Fruit fly (Drosophila melanogaster) whole organism, wandering third instar larva: ENCODE results near the gene CG18294.
"Not testable (repeated sequence)": the region's sequence is repeated elsewhere in the genome, so short reads cannot be mapped to it uniquely, and the experiment has no call there.

Experiments used
- Abd-B ChIP-seq: fragments of >200 bp; optimal IDR thresholded peaks from 2 replicates; lab custom pipeline; 2017; ENCODE audit warnings: missing biosample characterization, missing genetic modification characterization
- CG32264 ChIP-seq: fragments of 200-800 bp; sonication (Bioruptor generic); optimal IDR thresholded peaks from 2 replicates; lab custom pipeline; 2016; ENCODE audit warnings: missing biosample characterization, missing genetic modification characterization
- CG9705 ChIP-seq: fragments of 200-800 bp; sonication (Bioruptor generic); optimal IDR thresholded peaks from 2 replicates; lab custom pipeline; 2018; ENCODE audit warnings: missing biosample characterization, mild to moderate bottlenecking, missing genetic modification characterization
- CrebA ChIP-seq: fragments of 200-800 bp; sonication (Bioruptor generic); optimal IDR thresholded peaks from 2 replicates; lab custom pipeline; 2016; ENCODE audit warnings: missing biosample characterization, mild to moderate bottlenecking, missing genetic modification characterization, borderline replicate concordance
- Dif ChIP-seq: fragments of 200-275, 200-300 bp; sonication (Bioruptor generic); optimal IDR thresholded peaks from 2 replicates; lab custom pipeline; 2018; ENCODE audit warnings: missing biosample characterization, missing genetic modification characterization; ENCODE audit not compliant: partially characterized antibody
- GATAd ChIP-seq: sonication (Bioruptor generic); optimal IDR thresholded peaks from 2 replicates; lab custom pipeline; 2016; ENCODE audit warnings: missing biosample characterization, missing genetic modification characterization
- Hnf4 ChIP-seq: fragments of 200-800 bp; sonication (Bioruptor generic); optimal IDR thresholded peaks from 2 replicates; lab custom pipeline; 2016; ENCODE audit warnings: missing biosample characterization, mild to moderate bottlenecking, missing genetic modification characterization
- Hr83 ChIP-seq: fragments of 200-300 bp; sonication (Bioruptor generic); optimal IDR thresholded peaks from 2 replicates; lab custom pipeline; 2016; ENCODE audit warnings: missing biosample characterization, mild to moderate bottlenecking, missing genetic modification characterization, moderate library complexity; ENCODE audit not compliant: poor library complexity, severe bottlenecking
- Jra ChIP-seq: sonication (Bioruptor generic); optimal IDR thresholded peaks from 2 replicates; lab custom pipeline; 2016; ENCODE audit warnings: missing biosample characterization, missing genetic modification characterization
- Mio ChIP-seq: sonication (Bioruptor generic); optimal IDR thresholded peaks from 2 replicates; lab custom pipeline; 2016; ENCODE audit warnings: missing biosample characterization, missing genetic modification characterization
- Myc ChIP-seq: fragments of >200 bp; optimal IDR thresholded peaks from 2 replicates; lab custom pipeline; 2017
- N ChIP-seq: fragments of >200 bp; optimal IDR thresholded peaks from 2 replicates; lab custom pipeline; 2018; ENCODE audit warnings: missing biosample characterization, missing external identifiers, missing genetic modification characterization
- OdsH ChIP-seq: fragments of 200-800 bp; sonication (Bioruptor generic); optimal IDR thresholded peaks from 2 replicates; lab custom pipeline; 2016; ENCODE audit warnings: missing biosample characterization, mild to moderate bottlenecking, missing genetic modification characterization
- Rel ChIP-seq, 2 experiments: fragments of 200-800 bp; sonication (Bioruptor generic) in 1 of 2; optimal IDR thresholded peaks; 2 replicates in 1 of 2; 3 replicates in 1 of 2; lab custom pipeline; 2016 to 2019; ENCODE audit warnings: mild to moderate bottlenecking in 2 of 2, missing biosample characterization in 2 of 2, missing genetic modification characterization in 2 of 2, moderate library complexity in 1 of 2
- Sp1 ChIP-seq: fragments of 200-800 bp; sonication (Bioruptor generic); optimal IDR thresholded peaks from 3 replicates; lab custom pipeline; 2019; ENCODE audit warnings: missing biosample characterization, mild to moderate bottlenecking, missing genetic modification characterization, moderate library complexity
- Vsx2 ChIP-seq: fragments of 200-300, 225-300 bp; sonication (Bioruptor generic); optimal IDR thresholded peaks from 2 replicates; lab custom pipeline; 2018; ENCODE audit warnings: missing biosample characterization, missing genetic modification characterization; ENCODE audit not compliant: partially characterized antibody
- br ChIP-seq: fragments of 200-800 bp; sonication (Bioruptor generic); optimal IDR thresholded peaks from 2 replicates; lab custom pipeline; 2016; ENCODE audit warnings: missing biosample characterization, missing genetic modification characterization
- brk ChIP-seq: fragments of 200-800 bp; sonication (Bioruptor generic); optimal IDR thresholded peaks from 2 replicates; lab custom pipeline; 2016; ENCODE audit warnings: missing biosample characterization, mild to moderate bottlenecking, missing genetic modification characterization
- dmrt93B ChIP-seq: fragments of 200-800 bp; sonication (Bioruptor generic); optimal IDR thresholded peaks from 2 replicates; lab custom pipeline; 2018; ENCODE audit warnings: missing biosample characterization, mild to moderate bottlenecking, missing genetic modification characterization
- dsf ChIP-seq: sonication (Bioruptor generic); optimal IDR thresholded peaks from 2 replicates; lab custom pipeline; 2016; ENCODE audit warnings: missing biosample characterization, missing genetic modification characterization, borderline replicate concordance
- ey ChIP-seq: fragments of 200-800 bp; sonication (Bioruptor generic); optimal IDR thresholded peaks from 2 replicates; lab custom pipeline; 2016; ENCODE audit warnings: missing biosample characterization, missing genetic modification characterization
- fru ChIP-seq: fragments of 200-800 bp; sonication (Bioruptor generic); optimal IDR thresholded peaks from 3 replicates; lab custom pipeline; 2016; ENCODE audit warnings: missing biosample characterization, mild to moderate bottlenecking, missing genetic modification characterization
- h ChIP-seq: fragments of 200-800 bp; sonication (Bioruptor generic); optimal IDR thresholded peaks from 3 replicates; lab custom pipeline; 2016; ENCODE audit warnings: missing biosample characterization, mild to moderate bottlenecking, missing genetic modification characterization
- jim ChIP-seq: fragments of 175-275, 200-325 bp; sonication (Bioruptor generic); optimal IDR thresholded peaks from 2 replicates; lab custom pipeline; 2016; ENCODE audit warnings: missing biosample characterization, mild to moderate bottlenecking, missing genetic modification characterization
- pan ChIP-seq: fragments of >200 bp; optimal IDR thresholded peaks from 2 replicates; lab custom pipeline; 2017
- psq ChIP-seq: fragments of 200-800 bp; sonication (Bioruptor generic); optimal IDR thresholded peaks from 3 replicates; lab custom pipeline; 2017; ENCODE audit warnings: missing biosample characterization, mild to moderate bottlenecking, missing genetic modification characterization, moderate library complexity
- rgr ChIP-seq: fragments of 200-800 bp; sonication (Bioruptor generic); optimal IDR thresholded peaks from 3 replicates; lab custom pipeline; 2016; ENCODE audit warnings: missing biosample characterization, mild to moderate bottlenecking, missing genetic modification characterization
- sage ChIP-seq: fragments of 200-800 bp; sonication (Bioruptor generic); optimal IDR thresholded peaks from 2 replicates; lab custom pipeline; 2016; ENCODE audit warnings: missing biosample characterization, mild to moderate bottlenecking, missing genetic modification characterization
- tai ChIP-seq: sonication (Bioruptor generic); optimal IDR thresholded peaks from 2 replicates; lab custom pipeline; 2016; ENCODE audit warnings: missing biosample characterization, missing genetic modification characterization
- usp ChIP-seq: fragments of >200 bp; optimal IDR thresholded peaks from 2 replicates; lab custom pipeline; 2017; ENCODE audit warnings: missing biosample characterization, missing genetic modification characterization
- woc ChIP-seq: sonication (Bioruptor generic); optimal IDR thresholded peaks from 2 replicates; lab custom pipeline; 2016; ENCODE audit warnings: missing biosample characterization, mild to moderate bottlenecking, missing genetic modification characterization

Gene CG18294

DNA sequence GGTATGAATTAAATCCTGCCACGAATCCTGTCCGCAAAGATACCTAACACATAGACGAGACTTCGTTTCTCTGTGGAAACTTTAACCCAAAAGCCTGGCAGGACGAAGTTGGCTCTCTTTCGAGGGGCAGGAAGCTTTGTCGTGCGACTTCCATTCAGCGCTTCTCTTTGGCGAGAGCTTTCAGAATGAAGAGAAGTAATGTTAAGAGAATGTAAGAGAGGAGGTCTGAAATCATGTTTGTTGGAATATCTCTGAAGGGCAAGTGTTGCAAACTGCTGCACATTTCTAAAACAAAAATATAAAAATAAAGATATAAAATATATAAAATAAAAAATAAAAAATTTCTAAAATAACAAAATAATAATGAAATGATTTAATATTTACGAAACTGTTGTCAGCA, 6.6 kb upstream of the CG18294 start:
- TF ChIP-seq Vsx2 (no peak), Abd-B (no peak), CG9705 (GFP tag; lab: Kevin White, UChicago) (no peak), Sp1 (GFP tag; lab: Kevin White, UChicago) (no peak), jim (GFP tag; lab: Kevin White, UChicago) (no peak), usp (GFP tag; lab: Kevin White, UChicago) (no peak), sage (GFP tag; lab: Kevin White, UChicago) (no peak), psq (GFP tag; lab: Kevin White, UChicago) (no peak), dsf (no peak), OdsH (GFP tag; lab: Kevin White, UChicago) (no peak), tai (no peak), CrebA (GFP tag; lab: Kevin White, UChicago) (no peak), GATAd (no peak), fru (GFP tag; lab: Kevin White, UChicago) (no peak), Hr83 (no peak), woc (GFP tag; lab: Kevin White, UChicago) (no peak), br (GFP tag; lab: Kevin White, UChicago) (no peak), rgr (no peak), Jra (GFP tag; lab: Kevin White, UChicago) (no peak)

DNA sequence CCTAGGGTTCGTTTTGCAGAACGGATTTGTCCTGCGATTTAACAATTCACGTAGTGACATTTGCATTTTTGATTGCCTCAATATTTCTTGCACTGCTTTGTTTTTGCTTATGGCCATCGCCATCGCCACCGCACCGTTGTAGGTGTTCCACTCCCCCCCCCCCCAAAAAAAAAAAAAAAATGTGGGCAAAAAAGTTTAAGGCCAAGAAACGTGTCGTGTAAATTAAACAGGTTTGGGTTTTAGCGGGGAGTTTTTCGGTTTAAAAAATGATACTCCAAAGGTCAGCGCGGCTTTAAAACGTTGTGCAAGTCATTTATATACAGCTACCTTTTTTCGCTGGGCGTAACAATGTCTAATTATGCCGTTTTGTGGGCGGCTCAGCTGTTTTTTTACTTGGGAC, 5.8 kb upstream of the CG18294 start:
- TF ChIP-seq N (GFP tag; lab: Kevin White, UChicago) (no peak), GATAd (no peak), fru (GFP tag; lab: Kevin White, UChicago) (no peak), Mio (GFP tag; lab: Kevin White, UChicago) (no peak), dsf (no peak), Hnf4 (GFP tag; lab: Kevin White, UChicago) (no peak), Myc (no peak), usp (GFP tag; lab: Kevin White, UChicago) (no peak), jim (GFP tag; lab: Kevin White, UChicago) (peak; percentile 53), CG32264 (GFP tag; lab: Kevin White, UChicago) (no peak), tai (no peak), brk (GFP tag; lab: Kevin White, UChicago) (no peak), dmrt93B (GFP tag; lab: Kevin White, UChicago) (no peak), rgr (no peak), ey (GFP tag; lab: Kevin White, UChicago) (no peak), Dif (no peak), Rel (GFP tag; optimal IDR thresholded peaks at IDR 0.05; lab: Kevin White, UChicago) (no peak), Rel (tag; optimal IDR thresholded peaks at IDR 0.05; lab: Kevin White, UChicago) (peak; percentile 62)

DNA sequence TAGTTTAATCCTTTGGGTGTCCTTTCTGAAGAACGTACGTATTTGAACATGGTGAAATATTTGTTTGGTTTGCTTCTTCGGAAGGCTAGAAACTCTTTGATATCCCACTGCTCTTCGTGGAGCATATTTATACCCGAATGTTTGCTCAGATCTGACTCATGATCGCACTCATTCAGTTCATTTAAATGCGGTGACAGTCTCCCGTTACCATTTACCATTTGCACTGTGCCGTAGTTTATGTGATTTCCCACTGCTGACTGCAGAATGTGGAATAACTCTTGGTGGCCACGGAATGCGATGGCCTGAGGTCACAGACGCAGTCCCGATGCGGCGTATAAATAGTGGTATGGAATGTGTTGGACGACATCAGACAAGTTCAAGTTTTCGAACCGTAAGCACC, 3.2 kb downstream of the CG18294 start, which contains the start of the genes 825-Oak and CG12519:
Gene 825-Oak, minus strand, starts transcription at position 101 of the 400 bp plus-strand sequence.
Gene CG12519, plus strand, starts transcription at position 364 of the 400 bp plus-strand sequence.
- TF ChIP-seq pan (lab: Kevin White, UChicago); woc (GFP tag; lab: Kevin White, UChicago); dmrt93B (GFP tag; lab: Kevin White, UChicago): not testable (repeated sequence)
- TF ChIP-seq, all 38 proteins: peak for 0; not testable (repeated sequence) for 38

DNA sequence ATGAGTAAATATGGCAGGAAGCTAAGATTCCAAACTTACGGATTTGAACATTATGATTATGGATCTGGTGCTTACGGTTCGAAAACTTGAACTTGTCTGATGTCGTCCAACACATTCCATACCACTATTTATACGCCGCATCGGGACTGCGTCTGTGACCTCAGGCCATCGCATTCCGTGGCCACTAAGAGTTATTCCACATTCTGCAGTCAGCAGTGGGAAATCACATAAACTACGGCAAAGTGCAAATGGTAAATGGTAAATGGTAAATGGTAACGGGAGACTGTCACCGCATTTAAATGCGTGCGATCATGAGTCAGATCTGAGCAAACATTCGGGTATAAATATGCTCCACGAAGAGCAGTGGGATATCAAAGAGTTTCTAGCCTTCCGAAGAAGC, 8.4 kb downstream of the CG18294 start, which contains the start of the genes CG14096 and CG32214:
Gene CG14096, minus strand, starts transcription at position 101 of the 400 bp plus-strand sequence.
Gene CG32214, plus strand, starts transcription at position 368 of the 400 bp plus-strand sequence.
- TF ChIP-seq jim (GFP tag; lab: Kevin White, UChicago); CG32264 (GFP tag; lab: Kevin White, UChicago); pan (lab: Kevin White, UChicago): not testable (repeated sequence)

DNA sequence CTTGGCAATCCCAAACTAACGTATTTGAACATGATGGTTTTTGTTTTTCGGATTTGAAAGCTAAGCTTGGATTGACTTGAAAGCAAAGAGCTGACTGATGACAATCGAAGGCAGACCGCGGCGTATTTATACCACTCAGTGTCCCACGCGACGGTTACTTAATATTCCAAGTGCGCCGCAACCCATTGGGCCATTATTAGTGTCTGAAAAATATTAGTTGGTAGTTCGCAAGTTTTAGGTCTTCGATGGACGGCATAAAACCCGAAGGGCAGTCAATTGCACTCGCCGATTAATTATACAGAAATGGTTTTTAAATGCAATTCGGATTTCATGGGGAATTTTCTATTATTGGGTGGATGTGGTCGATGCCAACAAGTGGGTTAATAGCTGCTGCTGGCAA, 10.7 kb downstream of the CG18294 start, which contains the start of gene CG14095:
Gene CG14095, minus strand, starts transcription at position 101 of the 400 bp plus-strand sequence.
- TF ChIP-seq Hr83 (no peak), Mio (GFP tag; lab: Kevin White, UChicago) (no peak), Rel (GFP tag; optimal IDR thresholded peaks at IDR 0.05; lab: Kevin White, UChicago) (no peak), Rel (tag; optimal IDR thresholded peaks at IDR 0.05; lab: Kevin White, UChicago) (no peak), ey (GFP tag; lab: Kevin White, UChicago) (no peak), Jra (GFP tag; lab: Kevin White, UChicago) (no peak), tai (no peak), Myc (no peak), fru (GFP tag; lab: Kevin White, UChicago) (no peak), Sp1 (GFP tag; lab: Kevin White, UChicago) (no peak), psq (GFP tag; lab: Kevin White, UChicago) (no peak), h (GFP tag; lab: Kevin White, UChicago) (no peak)
